Fruit fly (Drosophila melanogaster) whole organism, embryonic: ENCODE results near the gene CG15506.

Experiments used
- CG11560 ChIP-seq: fragments of 200-800 bp; sonication (Bioruptor generic); IDR thresholded peaks from 3 replicates; pipeline ENCODE4 v1.3.6; 2022; ENCODE audit warnings: missing biosample characterization, missing genetic modification characterization
- CG13424 ChIP-seq: fragments of 200-800 bp; sonication (Bioruptor generic); optimal IDR thresholded peaks from 2 replicates; lab custom pipeline; 2019; ENCODE audit warnings: missing biosample characterization, mild to moderate bottlenecking, missing genetic modification characterization, moderate library complexity
- CG13775 ChIP-seq: fragments of 200-800 bp; sonication (Bioruptor generic); optimal IDR thresholded peaks from 3 replicates; lab custom pipeline; 2017; ENCODE audit warnings: missing biosample characterization, mild to moderate bottlenecking, missing genetic modification characterization
- CG1603 ChIP-seq: fragments of 200-800 bp; sonication (Bioruptor generic); optimal IDR thresholded peaks from 2 replicates; lab custom pipeline; 2019; ENCODE audit warnings: missing biosample characterization, mild to moderate bottlenecking, missing genetic modification characterization, moderate library complexity
- CG17829 ChIP-seq: fragments of 200-800 bp; optimal IDR thresholded peaks from 2 replicates; lab custom pipeline; 2019; ENCODE audit warnings: missing biosample characterization, mild to moderate bottlenecking, missing genetic modification characterization, moderate library complexity
- CG18011 ChIP-seq: fragments of 200-800 bp; sonication (Bioruptor generic); optimal IDR thresholded peaks from 2 replicates; lab custom pipeline; 2017; ENCODE audit warnings: missing biosample characterization, missing genetic modification characterization, mild to moderate bottlenecking, moderate library complexity, missing genotype
- CG2129 ChIP-seq: fragments of 200-800 bp; sonication (Bioruptor generic); IDR thresholded peaks from 2 replicates; pipeline ENCODE4 v1.3.6; 2022; ENCODE audit warnings: missing biosample characterization, missing genetic modification characterization; ENCODE audit not compliant: partially characterized antibody
- CG2889 ChIP-seq: fragments of 200-800 bp; sonication (Bioruptor generic); IDR thresholded peaks from 3 replicates; pipeline ENCODE4 v1.3.6; 2022; ENCODE audit warnings: missing biosample characterization, missing genetic modification characterization
- CG30431 ChIP-seq: fragments of 200-800 bp; sonication (Bioruptor generic); optimal IDR thresholded peaks from 2 replicates; lab custom pipeline; 2017; ENCODE audit warnings: missing biosample characterization, missing genetic modification characterization
- CG32532 ChIP-seq: fragments of 200-800 bp; sonication (Bioruptor generic); IDR thresholded peaks from 2 replicates; pipeline ENCODE4 v1.3.6; 2022; ENCODE audit warnings: missing biosample characterization, missing genetic modification characterization
- CG6765 ChIP-seq: fragments of 200-800 bp; sonication (Bioruptor generic); optimal IDR thresholded peaks from 3 replicates; lab custom pipeline; 2017; ENCODE audit warnings: missing biosample characterization, mild to moderate bottlenecking, missing genetic modification characterization
- CG7357 ChIP-seq: fragments of 200-800 bp; sonication (Bioruptor generic); IDR thresholded peaks from 3 replicates; pipeline ENCODE4 v1.3.6; 2022; ENCODE audit warnings: missing biosample characterization, missing genetic modification characterization
- CG7928 ChIP-seq: fragments of 200-800 bp; sonication (Bioruptor generic); optimal IDR thresholded peaks from 2 replicates; lab custom pipeline; 2017; ENCODE audit warnings: missing biosample characterization, mild to moderate bottlenecking, missing genetic modification characterization
- CG9797 ChIP-seq: fragments of 200-800 bp; sonication (Bioruptor generic); optimal IDR thresholded peaks from 3 replicates; lab custom pipeline; 2018; ENCODE audit warnings: missing biosample characterization, mild to moderate bottlenecking, missing genetic modification characterization
- ERR ChIP-seq: fragments of 200-800 bp; sonication (Bioruptor generic); optimal IDR thresholded peaks from 2 replicates; lab custom pipeline; 2016; ENCODE audit warnings: missing biosample characterization, missing genetic modification characterization
- Elba2 ChIP-seq: fragments of 200-800 bp; sonication (Bioruptor generic); optimal IDR thresholded peaks from 3 replicates; lab custom pipeline; 2016; ENCODE audit warnings: missing biosample characterization, missing genetic modification characterization
- H2.0 ChIP-seq: fragments of 200-800 bp; sonication (Bioruptor generic); IDR thresholded peaks from 2 replicates; pipeline ENCODE4 v1.3.6; 2022; ENCODE audit warnings: missing biosample characterization, missing genetic modification characterization
- HHEX ChIP-seq: fragments of 200-800 bp; sonication (Bioruptor generic); optimal IDR thresholded peaks from 3 replicates; lab custom pipeline; 2017; ENCODE audit warnings: missing biosample characterization, mild to moderate bottlenecking, missing genetic modification characterization, missing genetic modification reagents
- Hr3 ChIP-seq: fragments of 200-800 bp; sonication (Bioruptor generic); optimal IDR thresholded peaks from 3 replicates; lab custom pipeline; 2016; ENCODE audit warnings: missing biosample characterization, missing genetic modification characterization
- Hr51 ChIP-seq, 2 experiments: fragments of 200-800 bp; sonication (Bioruptor generic); optimal IDR thresholded peaks; 2 replicates in 1 of 2; 3 replicates in 1 of 2; lab custom pipeline; 2016 to 2018; ENCODE audit warnings: missing biosample characterization in 2 of 2, missing genetic modification characterization in 2 of 2, mild to moderate bottlenecking in 1 of 2, moderate library complexity in 1 of 2
- Hsf ChIP-seq: fragments of 200-800 bp; sonication (Bioruptor generic); optimal IDR thresholded peaks from 3 replicates; lab custom pipeline; 2016; ENCODE audit warnings: missing biosample characterization, missing genetic modification characterization
- Lim3 ChIP-seq: fragments of 200-800 bp; sonication (Bioruptor generic); IDR thresholded peaks from 2 replicates; pipeline ENCODE4 v1.3.6; 2022; ENCODE audit warnings: missing biosample characterization, missing genetic modification characterization
- MTF-1 ChIP-seq: fragments of 200-800 bp; sonication (Bioruptor generic); optimal IDR thresholded peaks from 2 replicates; lab custom pipeline; 2018; ENCODE audit warnings: missing biosample characterization, mild to moderate bottlenecking, missing genetic modification characterization, borderline replicate concordance
- Mad ChIP-seq: fragments of 200-800 bp; sonication (Bioruptor generic); optimal IDR thresholded peaks from 2 replicates; lab custom pipeline; 2016; ENCODE audit warnings: missing biosample characterization, missing genetic modification characterization
- Oli ChIP-seq: fragments of 200-800 bp; sonication (Bioruptor generic); optimal IDR thresholded peaks from 2 replicates; lab custom pipeline; 2018; ENCODE audit warnings: missing biosample characterization, mild to moderate bottlenecking, missing genetic modification characterization, moderate library complexity
- Pdp1 ChIP-seq, 2 experiments: fragments of 200-800 bp; sonication (Bioruptor generic); optimal IDR thresholded peaks; 3 replicates each; lab custom pipeline; 2016; ENCODE audit warnings: missing biosample characterization in 2 of 2, missing genetic modification characterization in 2 of 2, mild to moderate bottlenecking in 1 of 2, moderate library complexity in 1 of 2
- Scr ChIP-seq: fragments of 200-800 bp; sonication (Bioruptor generic); IDR thresholded peaks from 2 replicates; pipeline ENCODE4 v1.3.6; 2022; ENCODE audit warnings: missing biosample characterization, missing genetic modification characterization; ENCODE audit not compliant: partially characterized antibody
- Side ChIP-seq: fragments of 200-800 bp; sonication (Bioruptor generic); optimal IDR thresholded peaks from 2 replicates; lab custom pipeline; 2016; ENCODE audit warnings: missing biosample characterization, missing genetic modification characterization
- Xbp1 ChIP-seq: fragments of 200-800 bp; sonication (Bioruptor generic); optimal IDR thresholded peaks from 3 replicates; lab custom pipeline; 2016; ENCODE audit warnings: missing biosample characterization, mild to moderate bottlenecking, missing genetic modification characterization
- Xrp1 ChIP-seq: fragments of 200-800 bp; sonication (Bioruptor generic); IDR thresholded peaks from 2 replicates; pipeline ENCODE4 v1.3.6; 2022; ENCODE audit warnings: missing biosample characterization, missing genetic modification characterization
- al ChIP-seq: fragments of 200-800 bp; sonication (Bioruptor generic); IDR thresholded peaks from 2 replicates; pipeline ENCODE4 v1.3.6; 2022; ENCODE audit warnings: missing biosample characterization, missing genetic modification characterization
- amos ChIP-seq: fragments of 200-800 bp; sonication (Bioruptor generic); IDR thresholded peaks from 2 replicates; pipeline ENCODE4 v1.3.6; 2022; ENCODE audit warnings: missing biosample characterization, missing genetic modification characterization; ENCODE audit not compliant: partially characterized antibody
- bab2 ChIP-seq: fragments of 200-800 bp; sonication (Bioruptor generic); optimal IDR thresholded peaks from 2 replicates; lab custom pipeline; 2016; ENCODE audit warnings: missing biosample characterization, missing genetic modification characterization
- esg ChIP-seq: fragments of 200-800 bp; sonication (Bioruptor generic); conservative IDR thresholded peaks from 2 replicates; pipeline ENCODE4 v1.3.6; 2022; ENCODE audit warnings: missing biosample characterization, missing genetic modification characterization
- eyg ChIP-seq: fragments of 200-800 bp; sonication (Bioruptor generic); optimal IDR thresholded peaks from 3 replicates; lab custom pipeline; 2016; ENCODE audit warnings: missing biosample characterization, missing genetic modification characterization
- fd96Cb ChIP-seq: fragments of 200-800 bp; sonication (Bioruptor generic); optimal IDR thresholded peaks from 2 replicates; lab custom pipeline; 2018; ENCODE audit warnings: missing biosample characterization, mild to moderate bottlenecking, missing genetic modification characterization, moderate library complexity
- gem ChIP-seq: fragments of 200-800 bp; sonication (Bioruptor generic); optimal IDR thresholded peaks from 2 replicates; lab custom pipeline; 2019; ENCODE audit warnings: missing biosample characterization, mild to moderate bottlenecking, missing genetic modification characterization, moderate library complexity
- grau ChIP-seq: fragments of 200-800 bp; optimal IDR thresholded peaks from 3 replicates; lab custom pipeline; 2019; ENCODE audit warnings: missing biosample characterization, mild to moderate bottlenecking, missing genetic modification characterization, moderate library complexity
- gsb-n ChIP-seq: fragments of 200-800 bp; sonication (Bioruptor generic); optimal IDR thresholded peaks from 3 replicates; lab custom pipeline; 2018; ENCODE audit warnings: missing biosample characterization, mild to moderate bottlenecking, missing genetic modification characterization
- jumu ChIP-seq: fragments of 200-800 bp; sonication (Bioruptor generic); optimal IDR thresholded peaks from 3 replicates; lab custom pipeline; 2016; ENCODE audit warnings: missing biosample characterization, missing genetic modification characterization
- luna ChIP-seq: fragments of 200-800 bp; sonication (Bioruptor generic); optimal IDR thresholded peaks from 2 replicates; lab custom pipeline; 2016; ENCODE audit warnings: missing biosample characterization, missing genetic modification characterization
- nerfin-1 ChIP-seq: fragments of 200-800 bp; sonication (Bioruptor generic); optimal IDR thresholded peaks from 3 replicates; lab custom pipeline; 2019; ENCODE audit warnings: missing biosample characterization, mild to moderate bottlenecking, missing genetic modification characterization, moderate library complexity
- org-1 ChIP-seq: fragments of 200-800 bp; sonication (Bioruptor generic); optimal IDR thresholded peaks from 2 replicates; lab custom pipeline; 2017; ENCODE audit warnings: missing biosample characterization, missing genetic modification characterization
- pb ChIP-seq: fragments of 200-800 bp; sonication (Bioruptor generic); optimal IDR thresholded peaks from 3 replicates; lab custom pipeline; 2016; ENCODE audit warnings: missing biosample characterization, missing genetic modification characterization
- pita ChIP-seq: fragments of 200-800 bp; sonication (Bioruptor generic); optimal IDR thresholded peaks from 2 replicates; lab custom pipeline; 2017; ENCODE audit warnings: missing biosample characterization, mild to moderate bottlenecking, missing genetic modification characterization
- repo ChIP-seq: fragments of 200-800 bp; sonication (Bioruptor generic); optimal IDR thresholded peaks from 2 replicates; lab custom pipeline; 2016; ENCODE audit warnings: missing biosample characterization, missing genetic modification characterization
- sens ChIP-seq: fragments of 200-800 bp; sonication (Bioruptor generic); peaks from one replicate; lab custom pipeline; 2016; ENCODE audit warnings: missing biosample characterization, missing genetic modification characterization
- so ChIP-seq: fragments of 200-800 bp; sonication (Bioruptor generic); IDR thresholded peaks from 3 replicates; pipeline ENCODE4 v1.3.6; 2022; ENCODE audit warnings: missing biosample characterization, missing genetic modification characterization
- tap ChIP-seq: fragments of 200-800 bp; optimal IDR thresholded peaks from 3 replicates; lab custom pipeline; 2019; ENCODE audit warnings: missing biosample characterization, mild to moderate bottlenecking, missing genetic modification characterization, moderate library complexity
- tup ChIP-seq: fragments of 200-800 bp; sonication (Bioruptor generic); optimal IDR thresholded peaks from 2 replicates; lab custom pipeline; 2016; ENCODE audit warnings: missing biosample characterization, mild to moderate bottlenecking, missing genetic modification characterization, moderate library complexity
- zfh1 ChIP-seq: fragments of 200-800 bp; sonication (Bioruptor generic); IDR thresholded peaks from 3 replicates; pipeline ENCODE4 v1.3.6; 2022; ENCODE audit warnings: missing biosample characterization, missing genetic modification characterization

Gene CG15506

dm6 chr3R:29717519-29717918 is 944 bp upstream of the CG15506 start (continued):
- peak in 1 of 2 experiments; percentile 36 for TF ChIP-seq Hr51 (GFP tag; optimal IDR thresholded peaks at IDR 0.05; lab: Kevin White, UChicago)
- peak; percentile 16 for TF ChIP-seq gsb-n
- no peak for TF ChIP-seq Elba2 (GFP tag; lab: Kevin White, UChicago)
- TF ChIP-seq CG13424, result peak; percentile 22
- TF ChIP-seq CG2889, result no peak
- peak; percentile 28 for TF ChIP-seq Oli (tag; lab: Kevin White, UChicago)
- no peak for TF ChIP-seq Side (GFP tag; lab: Kevin White, UChicago)
- TF ChIP-seq HHEX (GFP tag; lab: Kevin White, UChicago), result no peak
- no peak for TF ChIP-seq CG13775 (GFP tag; lab: Kevin White, UChicago)
- TF ChIP-seq CG18011 (GFP tag; lab: Kevin White, UChicago), result no peak
- TF ChIP-seq nerfin-1 (tag; lab: Kevin White, UChicago), result no peak
- no peak for TF ChIP-seq CG17829 (tag; lab: Kevin White, UChicago)
- TF ChIP-seq pb (GFP tag; lab: Kevin White, UChicago), result no peak
- peak; percentile 42; the same call in 1 of the 2 replicates for TF ChIP-seq H2.0 (GFP tag; lab: Robert Waterston, UW)
- peak; percentile 13 for TF ChIP-seq Hsf (GFP tag; lab: Kevin White, UChicago)
- TF ChIP-seq tup, result no peak
- TF ChIP-seq luna (GFP tag; lab: Kevin White, UChicago), result no peak
- no peak for TF ChIP-seq CG9797 (GFP tag; lab: Kevin White, UChicago)
- TF ChIP-seq repo (GFP tag; lab: Kevin White, UChicago), result no peak
- TF ChIP-seq org-1 (GFP tag; lab: Kevin White, UChicago), result no peak
- peak; percentile 8; the same call in 1 of the 2 replicates for TF ChIP-seq CG32532 (GFP tag; lab: Robert Waterston, UW)
- no peak for TF ChIP-seq Lim3 (GFP tag; lab: Robert Waterston, UW)
- no peak for TF ChIP-seq eyg (GFP tag; lab: Kevin White, UChicago)
- TF ChIP-seq Xbp1 (GFP tag; lab: Kevin White, UChicago), result peak; percentile 29
- TF ChIP-seq CG2129 (GFP tag; lab: Robert Waterston, UW), result no peak
- peak; percentile 31 for TF ChIP-seq bab2
- TF ChIP-seq MTF-1 (GFP tag; lab: Kevin White, UChicago), result no peak
- TF ChIP-seq sens (GFP tag; lab: Kevin White, UChicago), result peak; percentile 69
- TF ChIP-seq amos (GFP tag; lab: Robert Waterston, UW), result no peak
- TF ChIP-seq CG30431 (GFP tag; lab: Kevin White, UChicago), result no peak
- no peak for TF ChIP-seq pita
- TF ChIP-seq ERR (GFP tag; lab: Kevin White, UChicago), result no peak
- TF ChIP-seq al, result no peak
- no peak for TF ChIP-seq CG6765 (GFP tag; lab: Kevin White, UChicago)
- TF ChIP-seq CG11560 (tag; lab: Robert Waterston, UW), result no peak
- TF ChIP-seq CG7928 (GFP tag; lab: Kevin White, UChicago), result no peak
- TF ChIP-seq so (GFP tag; lab: Robert Waterston, UW), result peak; percentile 24; the same call in 1 of the 3 replicates
- peak; percentile 34 for TF ChIP-seq grau (tag; lab: Kevin White, UChicago)
- peak; percentile 72 for TF ChIP-seq gem (tag; lab: Kevin White, UChicago)
- peak; percentile 43 for TF ChIP-seq esg
- no peak for TF ChIP-seq Hr3
- peak in 1 of 2 experiments; percentile 17 for TF ChIP-seq Pdp1 (GFP tag; optimal IDR thresholded peaks at IDR 0.05; lab: Kevin White, UChicago)
- peak; percentile 30; the same call in 1 of the 2 replicates for TF ChIP-seq Xrp1 (GFP tag; lab: Robert Waterston, UW)
- TF ChIP-seq fd96Cb (tag; lab: Kevin White, UChicago), result peak; percentile 45
- TF ChIP-seq zfh1 (GFP tag; lab: Robert Waterston, UW), result peak; percentile 52; the same call in 1 of the 3 replicates
- TF ChIP-seq tap (tag; lab: Kevin White, UChicago), result peak; percentile 22
- TF ChIP-seq Scr (GFP tag; lab: Robert Waterston, UW), result no peak
- peak; percentile 59 for TF ChIP-seq CG1603 (tag; lab: Kevin White, UChicago)
- no peak for TF ChIP-seq jumu (GFP tag; lab: Kevin White, UChicago)
- TF ChIP-seq CG7357 (GFP tag; lab: Robert Waterston, UW), result 0 out of 3 replicates have a peak, but pooled peaks have one; percentile 17
- TF ChIP-seq Mad (GFP tag; lab: Kevin White, UChicago), result no peak
